Worm (Caenorhabditis elegans): ENCODE measurements around the gene klf-2.

klf-2 gene

ce11 chrV:20728763-20729350 is 43.4 kb downstream of the klf-2 start, which contains the start of gene ipla-3 (continued):
- TF ChIP-seq ztf-11 (tag; optimal IDR thresholded peaks at IDR 0.05), result no peak
- TF ChIP-seq nhr-76 (tag; optimal IDR thresholded peaks at IDR 0.05), result no peak
- TF ChIP-seq pag-3 (tag; optimal IDR thresholded peaks at IDR 0.05; ENCODE audit: borderline replicate concordance, insufficient read depth), result no peak
- TF ChIP-seq isw-1 (GFP tag; IDR thresholded peaks at IDR 0.05), result no peak
- TF ChIP-seq alr-1 (tag; optimal IDR thresholded peaks at IDR 0.05; ENCODE audit: borderline replicate concordance), result no peak
- peak; percentile 67 for TF ChIP-seq nhr-90 (tag; optimal IDR thresholded peaks at IDR 0.05; ENCODE audit: poor library complexity)
- TF ChIP-seq unc-30 (tag; optimal IDR thresholded peaks at IDR 0.05), result no peak
- TF ChIP-seq dsc-1 (tag; optimal IDR thresholded peaks at IDR 0.05), result no peak
- peak; percentile 20 to 60 for TF ChIP-seq lin-35 (GFP tag; optimal IDR thresholded peaks at IDR 0.05)
- no peak for TF ChIP-seq nhr-19 (GFP tag; conservative IDR thresholded peaks at IDR 0.05)
- TF ChIP-seq zip-4 (GFP tag; optimal IDR thresholded peaks at IDR 0.05), result no peak
- no peak for TF ChIP-seq unc-62 (GFP tag; optimal IDR thresholded peaks at IDR 0.05)
- no peak for TF ChIP-seq pax-3 (tag; optimal IDR thresholded peaks at IDR 0.05)
- TF ChIP-seq fkh-8 (tag; optimal IDR thresholded peaks at IDR 0.05), result no peak
- TF ChIP-seq tbx-2 (tag; optimal IDR thresholded peaks at IDR 0.05), result no peak
- TF ChIP-seq nhr-28 (tag; optimal IDR thresholded peaks at IDR 0.05), result no peak
- TF ChIP-seq ceh-88 (GFP tag; IDR thresholded peaks at IDR 0.05), result no peak
- TF ChIP-seq ceh-90 (tag; optimal IDR thresholded peaks at IDR 0.05), result no peak
- TF ChIP-seq lin-39 (tag; optimal IDR thresholded peaks at IDR 0.05), result no peak
- TF ChIP-seq nhr-12 (tag; optimal IDR thresholded peaks at IDR 0.05), result no peak
- no peak for TF ChIP-seq Y116A8C.19 (tag; optimal IDR thresholded peaks at IDR 0.05; ENCODE audit: borderline replicate concordance)
- TF ChIP-seq unc-130 (tag; optimal IDR thresholded peaks at IDR 0.05), result no peak
- TF ChIP-seq dpl-1 (GFP tag; optimal IDR thresholded peaks at IDR 0.05), result peak in 2 of 3 experiments; percentile 21 to 36
- no peak for TF ChIP-seq fkh-4 (tag; optimal IDR thresholded peaks at IDR 0.05; ENCODE audit: borderline replicate concordance)
- TF ChIP-seq sup-37 (GFP tag; optimal IDR thresholded peaks at IDR 0.05), result no peak
- TF ChIP-seq ztf-4 (tag; optimal IDR thresholded peaks at IDR 0.05), result peak; percentile 10
- no peak for TF ChIP-seq blmp-1 (tag; optimal IDR thresholded peaks at IDR 0.05)
- peak; percentile 42 for TF ChIP-seq swsn-7 (tag; optimal IDR thresholded peaks at IDR 0.05)
- TF ChIP-seq sox-4 (tag; optimal IDR thresholded peaks at IDR 0.05), result no peak
- TF ChIP-seq pqm-1 (tag; optimal IDR thresholded peaks at IDR 0.05), result no peak
- TF ChIP-seq mdl-1 (tag; optimal IDR thresholded peaks at IDR 0.05), result peak in 1 of 2 experiments; percentile 71
- no peak for TF ChIP-seq lin-14 (GFP tag; optimal IDR thresholded peaks at IDR 0.05)
- no peak for TF ChIP-seq fkh-10 (GFP tag; optimal IDR thresholded peaks at IDR 0.05)
- no peak for TF ChIP-seq unc-98 (GFP tag; IDR thresholded peaks at IDR 0.05)
- peak; percentile 68 for TF ChIP-seq nhr-71 (tag; optimal IDR thresholded peaks at IDR 0.05)
- no peak for TF ChIP-seq efl-3 (GFP tag; optimal IDR thresholded peaks at IDR 0.05)
- no peak for TF ChIP-seq zag-1 (tag; optimal IDR thresholded peaks at IDR 0.05)
- peak; percentile 36 for TF ChIP-seq skn-1 (tag; optimal IDR thresholded peaks at IDR 0.05)
- TF ChIP-seq mef-2 (tag; optimal IDR thresholded peaks at IDR 0.05), result no peak
- TF ChIP-seq fos-1 (tag; optimal IDR thresholded peaks at IDR 0.05), result no peak
- no peak for TF ChIP-seq nhr-237 (tag; optimal IDR thresholded peaks at IDR 0.05)
- no peak for TF ChIP-seq F16B12.6 (tag; optimal IDR thresholded peaks at IDR 0.05)
- 0 out of 2 replicates have a peak, but pooled peaks have one; percentile 26 for TF ChIP-seq mab-9 (GFP tag; IDR thresholded peaks at IDR 0.05)
- peak; percentile 50 for TF ChIP-seq nhr-20 (tag; optimal IDR thresholded peaks at IDR 0.05)
- no peak for TF ChIP-seq aha-1 (tag; optimal IDR thresholded peaks at IDR 0.05)
- no peak for TF ChIP-seq irx-1 (tag; optimal IDR thresholded peaks at IDR 0.05)
- TF ChIP-seq efl-1 (optimal IDR thresholded peaks at IDR 0.05), result peak; percentile 28 to 42
- TF ChIP-seq efl-1 (GFP tag; optimal IDR thresholded peaks at IDR 0.05 in 1 of 2), result peak in 1 of 2 experiments; percentile 85
- TF ChIP-seq snu-23 (GFP tag; optimal IDR thresholded peaks at IDR 0.05), result peak; percentile 52
- TF ChIP-seq nhr-85 (tag), result peak; percentile 58
- TF ChIP-seq hlh-17 (GFP tag; optimal IDR thresholded peaks at IDR 0.05; ENCODE audit: borderline replicate concordance), result no peak
- peak; percentile 7 for TF ChIP-seq xbp-1 (tag; optimal IDR thresholded peaks at IDR 0.05)
- TF ChIP-seq nhr-77 (tag; optimal IDR thresholded peaks at IDR 0.05), result peak; percentile 30
